Worm (Caenorhabditis elegans): Measurements from ENCODE around the gene F41G4.7.
"Not testable (repeated sequence)": the region's sequence is repeated elsewhere in the genome, so short reads cannot be mapped to it uniquely, and the experiment has no call there.

F41G4.7 gene

ce11 chrX:16859956-16860446, 23.8 kb upstream of the F41G4.7 start, which contains the start of gene T20F7.3:
Gene T20F7.3, plus strand, starts transcription at chrX:16860396.
- no peak for TF ChIP-seq nhr-21 (tag; optimal IDR thresholded peaks at IDR 0.05)
- TF ChIP-seq fos-1 (tag; optimal IDR thresholded peaks at IDR 0.05), result peak; percentile 39

DNA sequence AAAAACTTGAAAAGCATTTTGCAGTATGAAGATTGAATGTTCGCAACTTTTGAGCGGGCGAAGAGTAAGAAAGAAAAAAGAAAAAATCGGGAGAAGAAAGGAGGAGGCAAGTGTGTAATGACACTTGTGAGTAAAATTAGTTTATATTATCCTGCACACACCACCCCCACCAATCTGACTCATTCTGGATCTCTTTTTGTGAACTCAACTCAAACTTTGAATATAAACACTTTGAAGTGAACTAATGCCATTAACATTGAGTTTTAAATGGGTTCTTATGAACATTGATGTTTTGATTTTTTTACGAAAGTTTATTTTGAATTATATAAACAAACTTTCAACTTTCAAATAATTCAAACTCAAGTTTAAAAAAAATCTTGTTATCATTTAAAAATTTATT, 8.7 kb upstream of the F41G4.7 start, which contains the start of gene F41G4.8:
Gene F41G4.8, minus strand, starts transcription at position 101 of the 400 bp plus-strand sequence.
- TF ChIP-seq fos-1 (tag; optimal IDR thresholded peaks at IDR 0.05), result no peak
- no peak for TF ChIP-seq F13H6.1 (tag; optimal IDR thresholded peaks at IDR 0.05)
- TF ChIP-seq nhr-77 (tag; optimal IDR thresholded peaks at IDR 0.05), result no peak
- no peak for TF ChIP-seq nhr-23 (tag; optimal IDR thresholded peaks at IDR 0.05)
- TF ChIP-seq Y55F3AM.14 (GFP tag; optimal IDR thresholded peaks at IDR 0.05), result no peak
- TF ChIP-seq lin-11 (tag; optimal IDR thresholded peaks at IDR 0.05), result no peak
- TF ChIP-seq snpc-4 (tag; optimal IDR thresholded peaks at IDR 0.05), result no peak
- no peak for TF ChIP-seq sma-3 (GFP tag; optimal IDR thresholded peaks at IDR 0.05)
- TF ChIP-seq mab-5 (tag; optimal IDR thresholded peaks at IDR 0.05), result no peak
- TF ChIP-seq crh-2 (tag; optimal IDR thresholded peaks at IDR 0.05), result no peak
- no peak for TF ChIP-seq ceh-16 (tag; optimal IDR thresholded peaks at IDR 0.05)

DNA sequence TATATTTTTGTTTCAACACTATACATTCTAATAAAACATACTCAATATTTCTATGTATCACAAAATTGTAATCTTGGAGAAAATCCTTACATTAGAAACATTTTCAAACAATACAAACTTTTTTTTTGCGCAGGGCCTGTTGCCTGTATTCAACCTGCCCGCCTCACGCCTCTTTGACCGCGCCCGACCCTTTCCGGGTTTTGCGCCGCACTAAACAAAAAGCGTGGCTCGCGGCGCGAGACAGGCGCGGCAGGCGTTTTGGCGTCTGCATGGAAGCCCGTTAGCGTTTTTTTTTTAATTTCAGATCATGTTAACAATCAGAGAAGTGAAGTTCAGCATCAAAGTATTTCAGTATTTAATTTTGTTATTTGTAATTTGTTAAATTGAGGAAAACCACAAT, 6.7 kb upstream of the F41G4.7 start:
- TF ChIP-seq mbf-1 (tag; optimal IDR thresholded peaks at IDR 0.05), result no peak
- no peak for TF ChIP-seq mab-5 (tag; optimal IDR thresholded peaks at IDR 0.05)
- no peak for TF ChIP-seq nhr-129 (tag; optimal IDR thresholded peaks at IDR 0.05)
- TF ChIP-seq lin-39 (tag; optimal IDR thresholded peaks at IDR 0.05), result no peak
- no peak for TF ChIP-seq C34F6.9 (tag; optimal IDR thresholded peaks at IDR 0.05)
- TF ChIP-seq alr-1 (tag; optimal IDR thresholded peaks at IDR 0.05), result no peak
- no peak for TF ChIP-seq nhr-77 (tag; optimal IDR thresholded peaks at IDR 0.05)
- no peak for TF ChIP-seq sem-4 (tag; optimal IDR thresholded peaks at IDR 0.05)

DNA sequence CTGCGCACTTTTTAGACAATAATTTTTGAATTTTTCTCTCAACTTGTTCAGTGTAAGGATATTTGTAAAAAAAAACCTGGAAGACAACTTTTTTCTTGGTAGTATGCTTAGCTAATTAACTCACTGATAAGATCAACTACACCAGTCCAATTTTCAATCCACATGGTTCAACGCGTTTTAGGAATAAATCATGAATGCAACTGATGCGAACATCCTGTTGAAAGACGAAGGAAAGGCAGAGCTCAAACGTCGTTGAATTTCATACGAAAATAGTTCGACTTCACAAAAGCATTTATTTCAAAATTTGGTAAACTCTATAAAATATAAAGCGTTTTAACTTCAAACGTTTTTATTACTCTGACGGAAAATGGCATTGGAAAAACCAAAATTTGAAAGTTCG, 4.5 kb upstream of the F41G4.7 start, which contains the start of gene dyla-1:
Gene dyla-1, plus strand, starts transcription at position 301 of the 400 bp plus-strand sequence.
- TF ChIP-seq R02D3.7 (tag; optimal IDR thresholded peaks at IDR 0.05) (no peak), blmp-1 (tag; optimal IDR thresholded peaks at IDR 0.05; ENCODE audit: insufficient read depth) (no peak)

- not testable (repeated sequence) for TF ChIP-seq Y55F3AM.14 (GFP tag; optimal IDR thresholded peaks at IDR 0.05); crh-2 (tag; optimal IDR thresholded peaks at IDR 0.05); nhr-25 (tag; optimal IDR thresholded peaks at IDR 0.05)
Measured at ce11 chrX:16834691-16835090, 1.5 kb downstream of the F41G4.7 start, which contains the start of gene F41G4.13. Gene F41G4.13, minus strand, starts transcription at chrX:16834791.

DNA sequence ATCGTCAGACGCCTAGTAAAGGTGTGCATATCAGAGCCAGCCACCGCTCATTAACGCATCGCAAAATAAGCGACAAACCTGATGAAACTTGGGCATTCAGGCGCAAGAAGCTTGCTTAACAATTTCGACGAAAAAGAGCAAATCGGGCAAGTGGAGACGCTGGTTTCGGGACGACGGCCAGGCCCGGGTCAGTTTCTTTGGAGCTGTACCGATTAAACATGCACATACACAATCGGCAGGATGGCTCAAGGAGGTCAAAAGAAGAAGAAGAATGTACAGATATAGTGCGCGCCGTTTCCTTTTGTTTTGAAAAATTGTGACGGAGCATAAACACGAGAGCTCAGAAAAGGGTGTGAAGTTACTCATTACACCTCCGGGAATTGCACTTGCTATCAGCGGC, 9.7 kb downstream of the F41G4.7 start:
- TF ChIP-seq nhr-10 (tag; optimal IDR thresholded peaks at IDR 0.05), result no peak
- no peak for TF ChIP-seq lin-11 (tag; optimal IDR thresholded peaks at IDR 0.05)
- no peak for TF ChIP-seq mdl-1 (tag; optimal IDR thresholded peaks at IDR 0.05)
- TF ChIP-seq crh-2 (tag; optimal IDR thresholded peaks at IDR 0.05), result no peak
- TF ChIP-seq gmeb-1 (tag; optimal IDR thresholded peaks at IDR 0.05), result no peak
- no peak for TF ChIP-seq ztf-4 (tag; optimal IDR thresholded peaks at IDR 0.05)
- no peak for TF ChIP-seq ceh-82 (tag; optimal IDR thresholded peaks at IDR 0.05)
- no peak for TF ChIP-seq nhr-25 (tag; optimal IDR thresholded peaks at IDR 0.05)
- no peak for TF ChIP-seq nhr-129 (tag; optimal IDR thresholded peaks at IDR 0.05)

ce11 chrX:16825358-16825757, 10.8 kb downstream of the F41G4.7 start, which contains the start of gene sto-5:
Gene sto-5, minus strand, starts transcription at chrX:16825458.
- no peak for TF ChIP-seq mab-5 (tag; optimal IDR thresholded peaks at IDR 0.05)
- TF ChIP-seq elt-1 (tag; optimal IDR thresholded peaks at IDR 0.05), result no peak
- no peak for TF ChIP-seq ceh-16 (tag; optimal IDR thresholded peaks at IDR 0.05)
- TF ChIP-seq ztf-4 (tag; optimal IDR thresholded peaks at IDR 0.05), result no peak
- TF ChIP-seq lsy-2 (tag; optimal IDR thresholded peaks at IDR 0.05), result no peak

- no peak for TF ChIP-seq dmd-4 (tag; optimal IDR thresholded peaks at IDR 0.05)
Measured at ce11 chrX:16821533-16821932, 14.7 kb downstream of the F41G4.7 start.
